Worm (Caenorhabditis elegans) whole organism, mixed stage, embryonic: ENCODE measurements around the gene C52E4.12.

ENCODE experiments used
- bed-3 ChIP-seq: fragments of 200-800 bp; sonication (Bioruptor generic); optimal IDR thresholded peaks from 3 replicates; lab custom pipeline; 2018; ENCODE audit warnings: mild to moderate bottlenecking, missing genetic modification characterization, moderate library complexity, missing compliant biosample characterization
- blmp-1 ChIP-seq: fragments of 150-350 bp; optimal IDR thresholded peaks from 2 replicates; lab custom pipeline; 2014; ENCODE audit warnings: missing biosample characterization, missing genetic modification characterization
- ceh-39 ChIP-seq: fragments of 150-350 bp; optimal IDR thresholded peaks from 2 replicates; lab custom pipeline; 2014; ENCODE audit warnings: missing biosample characterization, missing genetic modification characterization
- ceh-43 ChIP-seq: fragments of 200-800 bp; sonication (Bioruptor generic); optimal IDR thresholded peaks from 2 replicates; lab custom pipeline; 2018; ENCODE audit warnings: mild to moderate bottlenecking, missing genetic modification characterization, moderate library complexity, missing compliant biosample characterization
- ceh-83 ChIP-seq: fragments of 200-800 bp; sonication (Bioruptor generic); optimal IDR thresholded peaks from 2 replicates; lab custom pipeline; 2018; ENCODE audit warnings: mild to moderate bottlenecking, missing genetic modification characterization, missing compliant biosample characterization
- ces-1 ChIP-seq: fragments of 150-350 bp; optimal IDR thresholded peaks from 2 replicates; lab custom pipeline; 2014; ENCODE audit warnings: missing biosample characterization, missing genetic modification reagents, missing genetic modification characterization
- cnd-1 ChIP-seq: fragments of 200-800 bp; sonication (Bioruptor generic); optimal IDR thresholded peaks from 2 replicates; lab custom pipeline; 2018; ENCODE audit warnings: mild to moderate bottlenecking, missing genetic modification characterization, missing compliant biosample characterization
- drap-1 ChIP-seq: fragments of 200-800 bp; sonication (Bioruptor generic); optimal IDR thresholded peaks from 3 replicates; lab custom pipeline; 2018; ENCODE audit warnings: mild to moderate bottlenecking, missing genetic modification characterization, missing compliant biosample characterization
- elt-1 ChIP-seq: sonication (generic microtip); optimal IDR thresholded peaks from 2 replicates; lab custom pipeline; 2017; ENCODE audit warnings: missing genetic modification characterization, mild to moderate bottlenecking, missing compliant biosample characterization, antibody characterized with exemption, moderate library complexity, borderline replicate concordance; ENCODE audit not compliant: insufficient read depth
- elt-3 ChIP-seq: fragments of 150-350 bp; optimal IDR thresholded peaks from 2 replicates; lab custom pipeline; 2014; ENCODE audit warnings: missing biosample characterization, missing genetic modification characterization
- flh-1 ChIP-seq: fragments of 200-800 bp; sonication (Bioruptor generic); optimal IDR thresholded peaks from 2 replicates; lab custom pipeline; 2018; ENCODE audit warnings: mild to moderate bottlenecking, missing genetic modification characterization, moderate library complexity, missing compliant biosample characterization
- ham-2 ChIP-seq: fragments of 200-800 bp; sonication (Bioruptor generic); optimal IDR thresholded peaks from 2 replicates; lab custom pipeline; 2018; ENCODE audit warnings: mild to moderate bottlenecking, missing genetic modification characterization, missing compliant biosample characterization
- hlh-1 ChIP-seq: fragments of 150-350 bp; optimal IDR thresholded peaks from 2 replicates; lab custom pipeline; 2014; ENCODE audit warnings: missing biosample characterization, missing genetic modification reagents, missing genetic modification characterization
- lin-13 ChIP-seq: fragments of 150-350 bp; optimal IDR thresholded peaks from 2 replicates; lab custom pipeline; 2014; ENCODE audit warnings: missing biosample characterization, missing genetic modification characterization
- lin-32 ChIP-seq: fragments of 200-800 bp; sonication (Bioruptor generic); optimal IDR thresholded peaks from 2 replicates; lab custom pipeline; 2018; ENCODE audit warnings: mild to moderate bottlenecking, missing genetic modification characterization, missing compliant biosample characterization
- lsy-2 ChIP-seq: fragments of 150-350 bp; optimal IDR thresholded peaks from 2 replicates; lab custom pipeline; 2014; ENCODE audit warnings: missing biosample characterization, missing genetic modification characterization
- mab-5 ChIP-seq: fragments of 150-350 bp; optimal IDR thresholded peaks from 2 replicates; lab custom pipeline; 2014; ENCODE audit warnings: missing biosample characterization, missing genetic modification characterization
- mls-2 ChIP-seq: sonication (generic microtip); optimal IDR thresholded peaks from 2 replicates; lab custom pipeline; 2016; ENCODE audit warnings: mild to moderate bottlenecking, missing genetic modification characterization, moderate library complexity, missing compliant biosample characterization
- nhr-12 ChIP-seq: fragments of 150-350 bp; optimal IDR thresholded peaks from 2 replicates; lab custom pipeline; 2014; ENCODE audit warnings: missing biosample characterization, missing genetic modification characterization
- nhr-2 ChIP-seq: fragments of 150-350 bp; optimal IDR thresholded peaks from 2 replicates; lab custom pipeline; 2014; ENCODE audit warnings: missing biosample characterization, missing genetic modification characterization
- nhr-28 ChIP-seq: fragments of 150-350 bp; optimal IDR thresholded peaks from 2 replicates; lab custom pipeline; 2014; ENCODE audit warnings: missing biosample characterization, missing genetic modification characterization
- sptf-1 ChIP-seq: sonication (generic microtip); optimal IDR thresholded peaks from 2 replicates; lab custom pipeline; 2017; ENCODE audit warnings: mild to moderate bottlenecking, missing genetic modification characterization, moderate library complexity, missing compliant biosample characterization
- unc-120 ChIP-seq: sonication (generic microtip); optimal IDR thresholded peaks from 2 replicates; lab custom pipeline; 2017; ENCODE audit warnings: missing genetic modification characterization, missing compliant biosample characterization; ENCODE audit not compliant: poor library complexity, severe bottlenecking
- unc-39 ChIP-seq: fragments of 150-350 bp; optimal IDR thresholded peaks from 2 replicates; lab custom pipeline; 2014; ENCODE audit warnings: missing biosample characterization, missing genetic modification characterization
- unc-62 ChIP-seq: fragments of 150-350 bp; optimal IDR thresholded peaks from 2 replicates; lab custom pipeline; 2014; ENCODE audit warnings: missing biosample characterization, missing genetic modification reagents, missing genetic modification characterization
- zip-8 ChIP-seq: fragments of 150-350 bp; optimal IDR thresholded peaks from 2 replicates; lab custom pipeline; 2014; ENCODE audit warnings: missing biosample characterization, missing genetic modification characterization

The C52E4.12 gene

DNA sequence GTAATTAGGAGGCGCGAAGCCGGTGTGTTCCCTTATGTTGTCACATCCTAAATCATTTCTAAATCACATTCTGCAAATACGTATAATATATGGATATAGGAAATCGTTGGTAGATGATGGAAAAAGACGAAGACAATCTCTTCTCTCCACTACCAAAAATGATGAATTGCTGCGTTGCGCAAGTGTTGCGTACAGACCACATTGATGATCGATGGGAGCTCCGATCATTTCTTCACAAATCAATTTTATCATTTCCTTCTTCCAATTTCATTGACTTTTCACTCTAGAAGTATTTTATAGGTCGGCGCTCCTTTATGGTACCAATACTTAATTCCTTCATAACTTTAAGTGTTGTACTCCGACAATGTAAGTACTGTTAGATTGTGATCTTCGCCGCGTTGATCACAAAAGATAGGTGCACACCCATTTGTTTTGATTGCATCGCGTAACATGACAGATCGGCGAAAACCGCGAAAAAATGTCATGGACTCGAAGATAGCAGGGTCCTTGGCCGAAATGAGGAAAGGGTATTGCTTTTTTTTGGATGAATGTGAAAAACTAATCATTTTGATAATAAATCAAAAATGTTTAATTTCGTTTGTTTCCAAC is 46.3 kb upstream of the C52E4.12 start:
- TF ChIP-seq nhr-2 (tag; lab: Kevin White, UChicago) = peak; percentile 29
- TF ChIP-seq drap-1 = no peak
- no peak for TF ChIP-seq lin-32
- peak; percentile 81 for TF ChIP-seq zip-8
- TF ChIP-seq ceh-43 (GFP tag; lab: Kevin White, UChicago) = no peak
- TF ChIP-seq unc-62 (GFP tag; lab: Kevin White, UChicago) = peak; percentile 12
- TF ChIP-seq elt-1 (tag; lab: Kevin White, UChicago) = peak; percentile 93
- no peak for TF ChIP-seq lsy-2 (tag; lab: Kevin White, UChicago)
- no peak for TF ChIP-seq bed-3
- TF ChIP-seq lin-13 (tag; lab: Kevin White, UChicago) = no peak

DNA sequence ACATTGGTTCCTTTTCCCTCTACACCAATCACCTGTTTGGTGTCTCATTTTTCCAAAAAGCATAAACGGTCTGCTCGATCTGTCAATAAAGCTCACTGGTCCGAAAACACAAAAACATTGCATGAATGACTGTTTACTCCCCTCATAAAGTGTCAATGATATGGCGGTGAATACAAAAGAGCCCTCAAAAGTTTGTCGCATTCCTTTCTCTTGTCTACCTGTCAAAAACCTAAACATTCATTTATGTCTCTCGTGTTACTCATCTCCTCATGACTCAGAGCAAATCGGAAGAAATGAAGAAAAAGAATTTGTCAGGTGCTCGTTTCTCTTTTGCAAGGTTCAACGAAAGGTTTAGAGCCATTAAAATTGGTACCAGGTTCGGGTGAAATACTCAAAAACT is 44.7 kb upstream of the C52E4.12 start:
- TF ChIP-seq unc-39 (tag; lab: Kevin White, UChicago) (no peak), ceh-43 (GFP tag; lab: Kevin White, UChicago) (no peak), ceh-39 (no peak), nhr-2 (tag; lab: Kevin White, UChicago) (no peak), ham-2 (GFP tag; lab: Kevin White, UChicago) (no peak), mab-5 (tag; lab: Kevin White, UChicago) (no peak), blmp-1 (tag; lab: Kevin White, UChicago) (no peak), drap-1 (no peak), nhr-12 (tag; lab: Kevin White, UChicago) (no peak), hlh-1 (tag; lab: Kevin White, UChicago) (no peak), bed-3 (no peak), nhr-28 (tag; lab: Kevin White, UChicago) (no peak)
- TF ChIP-seq, all 35 proteins: peak for 0

DNA sequence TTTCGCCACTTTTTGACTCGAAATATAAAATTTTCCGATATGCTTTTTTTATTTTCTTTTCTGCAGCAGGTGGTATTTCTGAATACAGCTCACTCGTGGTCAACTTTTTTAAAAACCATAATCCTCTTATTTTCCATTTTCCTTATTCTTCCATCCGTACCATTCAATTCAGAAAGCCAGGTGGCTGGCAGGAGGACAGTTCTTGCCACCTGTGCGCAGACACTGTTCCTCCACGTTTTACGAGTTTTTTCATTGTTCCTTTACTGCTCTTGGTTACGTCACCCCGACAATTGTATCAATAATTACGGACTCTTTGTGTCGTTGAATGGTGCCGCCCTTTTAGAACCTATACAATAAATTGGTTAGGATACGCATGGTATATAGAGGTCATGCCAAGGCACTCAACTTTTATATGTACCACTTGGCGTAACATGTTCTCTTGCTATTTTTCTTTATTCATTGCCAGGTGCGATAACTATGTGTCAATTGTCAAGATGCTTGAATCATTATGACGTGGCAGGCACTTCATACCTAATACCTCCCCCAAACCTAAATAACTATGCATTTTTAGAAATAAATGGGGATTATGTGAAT is 43.0 kb upstream of the C52E4.12 start:
- TF ChIP-seq nhr-2 (tag; lab: Kevin White, UChicago) (peak; percentile 96), lin-32 (peak; percentile 94), elt-3 (no peak), cnd-1 (tag; lab: Kevin White, UChicago) (peak; percentile 7), nhr-12 (tag; lab: Kevin White, UChicago) (no peak), mls-2 (tag; lab: Kevin White, UChicago) (no peak), sptf-1 (no peak), ceh-39 (no peak), zip-8 (peak; percentile 54)

DNA sequence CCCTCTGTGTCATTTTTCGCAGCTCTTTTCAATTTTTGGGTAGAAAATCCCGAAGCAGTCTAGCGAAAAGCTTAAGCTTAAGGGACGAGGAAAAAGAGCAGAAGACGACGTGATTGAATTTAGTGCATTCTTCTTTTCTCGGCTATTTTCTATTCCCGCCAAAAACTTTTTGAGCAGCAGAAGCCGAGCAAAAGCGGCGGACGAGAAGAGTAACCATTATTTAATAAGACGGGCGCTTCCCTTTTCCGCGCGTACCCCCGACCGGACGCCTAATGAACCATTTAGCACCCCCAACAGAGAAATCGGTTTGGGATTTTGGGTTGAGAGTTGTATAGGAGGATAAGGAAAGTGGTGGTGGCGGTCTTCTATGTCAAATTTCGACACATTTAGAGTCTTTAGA is 42.3 kb upstream of the C52E4.12 start:
- TF ChIP-seq drap-1 = no peak
- no peak for TF ChIP-seq ceh-83
- TF ChIP-seq ces-1 = peak; percentile 98

DNA sequence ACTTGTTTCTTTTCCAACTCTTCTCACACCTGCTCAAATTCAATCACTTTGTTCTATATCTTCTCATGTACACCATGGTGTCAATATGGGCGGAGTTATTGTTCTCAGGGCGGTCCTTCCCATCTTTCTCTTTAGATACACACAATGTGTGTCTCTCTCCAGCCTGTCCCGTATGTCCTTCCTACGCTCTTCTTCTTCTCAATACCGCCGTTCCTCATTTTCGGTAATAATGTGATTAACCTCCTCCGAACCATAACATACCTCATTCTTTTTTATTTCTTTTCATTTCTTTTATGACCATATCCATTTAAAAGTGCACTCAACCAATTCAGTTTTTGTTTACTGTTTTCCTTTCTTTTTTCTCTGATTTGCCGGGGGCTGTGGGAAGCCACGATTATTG is 40.3 kb upstream of the C52E4.12 start:
- no peak for TF ChIP-seq unc-62 (GFP tag; lab: Kevin White, UChicago)
- TF ChIP-seq ces-1 = peak; percentile 78
- peak; percentile 6 for TF ChIP-seq ham-2 (GFP tag; lab: Kevin White, UChicago)

DNA sequence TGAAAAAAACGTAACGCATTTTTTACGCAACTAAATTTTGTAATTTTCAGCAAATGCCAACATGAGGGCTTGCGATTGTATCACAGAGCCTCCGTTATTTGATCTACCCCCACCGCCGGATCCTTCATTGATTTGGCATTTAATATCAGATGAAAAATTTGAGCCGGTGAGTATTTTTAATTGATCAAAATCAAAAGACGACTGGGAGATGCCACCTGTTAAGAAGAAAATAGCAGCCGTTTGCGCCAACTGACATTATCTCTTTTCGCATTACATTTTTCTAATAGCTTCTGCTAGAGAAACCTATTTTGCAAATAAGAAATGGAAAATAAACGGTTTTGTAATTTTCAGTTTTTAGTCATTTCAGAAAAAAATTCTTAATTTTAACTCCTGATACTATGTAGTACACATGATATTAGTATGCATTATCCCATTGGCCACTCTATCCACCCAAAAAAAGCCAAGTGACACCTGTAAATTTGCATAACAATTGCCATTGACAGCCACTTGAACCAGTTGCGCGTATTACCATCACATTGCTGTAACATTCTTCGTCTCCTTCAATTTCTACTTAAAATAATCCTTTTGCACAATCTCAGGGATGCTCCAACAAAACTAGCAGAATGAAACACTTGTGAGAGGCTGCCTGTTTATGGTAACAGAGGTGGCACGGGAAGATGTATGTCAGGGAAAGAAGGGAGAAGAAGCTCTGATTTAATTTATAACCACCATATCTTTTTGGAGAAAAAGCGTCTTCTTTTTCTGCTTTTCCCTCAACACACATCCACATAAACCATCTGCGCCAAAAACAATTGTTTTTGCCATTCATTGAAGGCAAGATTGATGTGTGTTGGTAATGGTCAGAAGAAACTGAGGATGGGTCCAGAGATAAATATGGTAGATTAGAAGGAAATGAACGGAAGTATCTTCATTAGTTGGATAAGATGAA is 37.3 kb upstream of the C52E4.12 start, which contains the start of gene F58H1.5:
TSS of gene F58H1.5 (plus strand) at position 51 of the 949 bp plus-strand sequence.
- TF ChIP-seq nhr-2 (tag; lab: Kevin White, UChicago) (peak; percentile 60), unc-62 (GFP tag; lab: Kevin White, UChicago) (peak; percentile 1), ces-1 (peak; percentile 71), bed-3 (no peak), flh-1 (GFP tag; lab: Kevin White, UChicago) (no peak), unc-120 (tag; lab: Kevin White, UChicago) (peak; percentile 54), hlh-1 (tag; lab: Kevin White, UChicago) (peak; percentile 98), ham-2 (GFP tag; lab: Kevin White, UChicago) (no peak)
